Worm (Caenorhabditis elegans) whole organism, L2 larva: ENCODE data around the gene B0244.7.

ENCODE experiments used
- C34F6.9 ChIP-seq: fragments of 150-350 bp; optimal IDR thresholded peaks from 2 replicates; lab custom pipeline; 2014; ENCODE audit warnings: missing biosample characterization, missing genetic modification characterization
- F13H6.1 ChIP-seq: sonication (generic microtip); optimal IDR thresholded peaks from 2 replicates; lab custom pipeline; 2016; ENCODE audit warnings: missing genetic modification characterization, missing compliant biosample characterization
- Y55F3AM.14 ChIP-seq: fragments of 200-800 bp; sonication (Bioruptor generic); optimal IDR thresholded peaks from 2 replicates; lab custom pipeline; 2018; ENCODE audit warnings: mild to moderate bottlenecking, missing genetic modification characterization, missing compliant biosample characterization
- ZK546.5 ChIP-seq: sonication (generic microtip); optimal IDR thresholded peaks from 2 replicates; lab custom pipeline; 2017; ENCODE audit warnings: missing biosample characterization, missing genetic modification characterization
- blmp-1 ChIP-seq: sonication (generic microtip); optimal IDR thresholded peaks from 2 replicates; lab custom pipeline; 2017; ENCODE audit warnings: missing genetic modification characterization, mild to moderate bottlenecking, missing compliant biosample characterization, antibody characterized with exemption, moderate library complexity; ENCODE audit not compliant: insufficient read depth
- ceh-16 ChIP-seq: fragments of 150-350 bp; optimal IDR thresholded peaks from 2 replicates; lab custom pipeline; 2014; ENCODE audit warnings: missing biosample characterization, missing genetic modification characterization
- ceh-82 ChIP-seq: fragments of 150-350 bp; optimal IDR thresholded peaks from 2 replicates; lab custom pipeline; 2014; ENCODE audit warnings: missing biosample characterization, missing genetic modification characterization
- crh-2 ChIP-seq: sonication (generic microtip); optimal IDR thresholded peaks from 2 replicates; lab custom pipeline; 2017; ENCODE audit warnings: missing biosample characterization, missing genetic modification characterization
- dmd-4 ChIP-seq: sonication (generic microtip); optimal IDR thresholded peaks from 2 replicates; lab custom pipeline; 2017; ENCODE audit warnings: missing biosample characterization, missing genetic modification characterization
- elt-1 ChIP-seq: fragments of 150-350 bp; optimal IDR thresholded peaks from 2 replicates; lab custom pipeline; 2014; ENCODE audit warnings: missing biosample characterization, missing genetic modification characterization
- elt-3 ChIP-seq: sonication (generic microtip); optimal IDR thresholded peaks from 2 replicates; lab custom pipeline; 2017; ENCODE audit warnings: missing biosample characterization, missing genetic modification characterization
- fos-1 ChIP-seq: fragments of 150-350 bp; optimal IDR thresholded peaks from 2 replicates; lab custom pipeline; 2014; ENCODE audit warnings: missing biosample characterization, missing genetic modification characterization
- gmeb-1 ChIP-seq: fragments of 150-350 bp; optimal IDR thresholded peaks from 2 replicates; lab custom pipeline; 2014; ENCODE audit warnings: missing biosample characterization, missing genetic modification characterization
- lin-11 ChIP-seq: fragments of 150-350 bp; sonication (generic microtip); optimal IDR thresholded peaks from 2 replicates; lab custom pipeline; 2014; ENCODE audit warnings: missing biosample characterization, missing genetic modification characterization, inconsistent platforms, mixed read lengths
- lin-13 ChIP-seq: fragments of 150-350 bp; optimal IDR thresholded peaks from 2 replicates; lab custom pipeline; 2014; ENCODE audit warnings: missing biosample characterization, missing genetic modification reagents, missing genetic modification characterization
- lin-39 ChIP-seq: fragments of 150-350 bp; optimal IDR thresholded peaks from 2 replicates; lab custom pipeline; 2014; ENCODE audit warnings: missing biosample characterization, missing genetic modification reagents, missing genetic modification characterization
- lsy-2 ChIP-seq, 2 experiments: fragments of 150-350 bp in 1 of 2; sonication (generic microtip) in 1 of 2; optimal IDR thresholded peaks; 2 replicates each; lab custom pipeline; 2014 to 2017; ENCODE audit warnings: missing biosample characterization in 2 of 2, missing genetic modification characterization in 2 of 2
- mab-5 ChIP-seq: fragments of 150-350 bp; optimal IDR thresholded peaks from 2 replicates; lab custom pipeline; 2014; ENCODE audit warnings: missing biosample characterization, missing genetic modification characterization
- mdl-1 ChIP-seq, 2 experiments: fragments of 150-350 bp in 1 of 2; sonication (generic microtip) in 1 of 2; optimal IDR thresholded peaks; 2 replicates each; lab custom pipeline; 2017; ENCODE audit warnings: missing biosample characterization in 2 of 2, missing genetic modification characterization in 2 of 2
- nhr-10 ChIP-seq: sonication (generic microtip); optimal IDR thresholded peaks from 2 replicates; lab custom pipeline; 2017; ENCODE audit warnings: missing biosample characterization, missing genetic modification characterization
- nhr-11 ChIP-seq: fragments of 150-350 bp; optimal IDR thresholded peaks from 2 replicates; lab custom pipeline; 2014; ENCODE audit warnings: missing biosample characterization, missing genetic modification characterization
- nhr-12 ChIP-seq: fragments of 150-350 bp; optimal IDR thresholded peaks from 2 replicates; lab custom pipeline; 2014; ENCODE audit warnings: missing biosample characterization, missing genetic modification characterization
- nhr-129 ChIP-seq: fragments of 150-350 bp; optimal IDR thresholded peaks from 2 replicates; lab custom pipeline; 2014; ENCODE audit warnings: missing biosample characterization, missing genetic modification characterization
- nhr-21 ChIP-seq: fragments of 150-350 bp; optimal IDR thresholded peaks from 2 replicates; lab custom pipeline; 2014; ENCODE audit warnings: missing biosample characterization, missing genetic modification characterization
- nhr-23 ChIP-seq: fragments of 150-350 bp; optimal IDR thresholded peaks from 2 replicates; lab custom pipeline; 2014; ENCODE audit warnings: missing biosample characterization, missing genetic modification reagents, missing genetic modification characterization
- nhr-237 ChIP-seq: fragments of 150-350 bp; optimal IDR thresholded peaks from 2 replicates; lab custom pipeline; 2014; ENCODE audit warnings: missing biosample characterization, missing genetic modification characterization
- nhr-25 ChIP-seq: fragments of 150-350 bp; sonication (generic microtip); optimal IDR thresholded peaks from 3 replicates; lab custom pipeline; 2014; ENCODE audit warnings: missing biosample characterization, missing genetic modification characterization
- nhr-6 ChIP-seq: fragments of 150-350 bp; optimal IDR thresholded peaks from 2 replicates; lab custom pipeline; 2014; ENCODE audit warnings: missing biosample characterization, missing genetic modification characterization
- nhr-77 ChIP-seq: fragments of 150-350 bp; optimal IDR thresholded peaks from 2 replicates; lab custom pipeline; 2014; ENCODE audit warnings: missing biosample characterization, missing genetic modification characterization
- sma-3 ChIP-seq: sonication (generic microtip); optimal IDR thresholded peaks from 2 replicates; lab custom pipeline; 2016; ENCODE audit warnings: missing genetic modification reagents, missing genetic modification characterization, missing compliant biosample characterization
- sma-9 ChIP-seq, 2 experiments: fragments of 150-350 bp in 1 of 2; sonication (generic microtip) in 1 of 2; optimal IDR thresholded peaks; 2 replicates each; lab custom pipeline; 2014 to 2016; ENCODE audit warnings: missing genetic modification characterization in 2 of 2, mild to moderate bottlenecking in 1 of 2, missing biosample characterization in 1 of 2, missing compliant biosample characterization in 1 of 2, missing genetic modification reagents in 1 of 2, moderate library complexity in 1 of 2
- snpc-4 ChIP-seq: fragments of 150-350 bp; optimal IDR thresholded peaks from 2 replicates; lab custom pipeline; 2014; ENCODE audit warnings: missing biosample characterization, missing genetic modification characterization
- unc-39 ChIP-seq: fragments of 150-350 bp; optimal IDR thresholded peaks from 2 replicates; lab custom pipeline; 2014; ENCODE audit warnings: missing biosample characterization, missing genetic modification characterization
- unc-55 ChIP-seq: fragments of 150-350 bp; sonication (generic microtip); optimal IDR thresholded peaks from 3 replicates; lab custom pipeline; 2014; ENCODE audit warnings: missing biosample characterization, missing genetic modification reagents, missing genetic modification characterization
- zag-1 ChIP-seq: fragments of 150-350 bp; optimal IDR thresholded peaks from 2 replicates; lab custom pipeline; 2014; ENCODE audit warnings: missing biosample characterization, missing genetic modification characterization
- ztf-11 ChIP-seq: sonication (generic microtip); optimal IDR thresholded peaks from 2 replicates; lab custom pipeline; 2017; ENCODE audit warnings: missing biosample characterization, missing genetic modification characterization
- ztf-4 ChIP-seq: fragments of 150-350 bp; optimal IDR thresholded peaks from 2 replicates; lab custom pipeline; 2014; ENCODE audit warnings: missing biosample characterization, missing genetic modification characterization

Gene B0244.7

DNA sequence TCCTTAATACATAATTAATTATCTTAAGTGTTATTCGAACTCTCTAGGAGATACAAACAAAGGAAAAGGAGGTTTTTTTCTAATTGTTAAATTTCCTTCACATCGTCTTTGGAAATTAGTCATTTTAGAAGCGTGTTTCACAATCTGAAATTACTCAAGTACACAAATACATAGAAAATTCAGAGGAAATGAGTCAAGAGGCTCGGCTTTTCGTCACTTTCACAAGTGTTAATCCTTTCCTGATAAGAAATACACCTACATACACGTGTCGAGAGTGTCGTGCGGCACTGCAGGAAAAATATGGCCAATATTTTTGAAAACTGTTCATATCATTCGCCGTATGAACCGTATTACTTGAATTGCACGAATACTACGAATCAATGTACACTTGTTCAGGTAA is 15.9 kb downstream of the B0244.7 start, which contains the start of gene B0244.4:
TSS of gene B0244.4 (plus strand) at position 301 of the 400 bp plus-strand sequence.
- TF ChIP-seq nhr-25 (tag; lab: Kevin White, UChicago) (no peak), sma-9 (GFP tag; optimal IDR thresholded peaks at IDR 0.05; lab: Kevin White, UChicago) (no peak), sma-9 (tag; optimal IDR thresholded peaks at IDR 0.05; lab: Kevin White, UChicago) (no peak), lsy-2 (tag; optimal IDR thresholded peaks at IDR 0.05; lab: Kevin White, UChicago) (no peak), nhr-12 (tag; lab: Kevin White, UChicago) (no peak), sma-3 (GFP tag; lab: Kevin White, UChicago) (no peak), Y55F3AM.14 (GFP tag; lab: Kevin White, UChicago) (no peak), fos-1 (no peak), ceh-16 (no peak), gmeb-1 (tag; lab: Kevin White, UChicago) (no peak), zag-1 (tag; lab: Kevin White, UChicago) (no peak), blmp-1 (tag; lab: Kevin White, UChicago) (no peak), dmd-4 (no peak), snpc-4 (no peak), lin-39 (tag; lab: Kevin White, UChicago) (no peak), nhr-129 (tag; lab: Kevin White, UChicago) (no peak), nhr-21 (tag; lab: Kevin White, UChicago) (no peak), ztf-4 (tag; lab: Kevin White, UChicago) (no peak), ztf-11 (tag; lab: Kevin White, UChicago) (no peak), nhr-23 (tag; lab: Kevin White, UChicago) (no peak), ZK546.5 (no peak)

- TF ChIP-seq unc-39, result no peak
- no peak for TF ChIP-seq lsy-2 (tag; optimal IDR thresholded peaks at IDR 0.05; lab: Kevin White, UChicago)
- TF ChIP-seq unc-55, result no peak
- no peak for TF ChIP-seq gmeb-1 (tag; lab: Kevin White, UChicago)
- no peak for TF ChIP-seq nhr-10
- TF ChIP-seq sma-9 (GFP tag; optimal IDR thresholded peaks at IDR 0.05; lab: Kevin White, UChicago), result no peak
- TF ChIP-seq sma-9 (tag; optimal IDR thresholded peaks at IDR 0.05; lab: Kevin White, UChicago), result no peak
- TF ChIP-seq lin-13 (GFP tag; lab: Kevin White, UChicago), result no peak
- TF ChIP-seq nhr-23 (tag; lab: Kevin White, UChicago), result no peak
- TF ChIP-seq lin-11 (tag; lab: Kevin White, UChicago), result no peak
- no peak for TF ChIP-seq ceh-82 (tag; lab: Kevin White, UChicago)
- TF ChIP-seq F13H6.1 (tag; lab: Kevin White, UChicago), result no peak
- no peak for TF ChIP-seq sma-3 (GFP tag; lab: Kevin White, UChicago)
- TF ChIP-seq elt-1 (tag; lab: Kevin White, UChicago), result no peak
- TF ChIP-seq nhr-237, result no peak
- no peak for TF ChIP-seq lin-39 (tag; lab: Kevin White, UChicago)
- TF ChIP-seq, all 48 proteins: peak for 0
Observed at ce11 chrIII:5748360-5748759, 17.1 kb downstream of the B0244.7 start.

DNA sequence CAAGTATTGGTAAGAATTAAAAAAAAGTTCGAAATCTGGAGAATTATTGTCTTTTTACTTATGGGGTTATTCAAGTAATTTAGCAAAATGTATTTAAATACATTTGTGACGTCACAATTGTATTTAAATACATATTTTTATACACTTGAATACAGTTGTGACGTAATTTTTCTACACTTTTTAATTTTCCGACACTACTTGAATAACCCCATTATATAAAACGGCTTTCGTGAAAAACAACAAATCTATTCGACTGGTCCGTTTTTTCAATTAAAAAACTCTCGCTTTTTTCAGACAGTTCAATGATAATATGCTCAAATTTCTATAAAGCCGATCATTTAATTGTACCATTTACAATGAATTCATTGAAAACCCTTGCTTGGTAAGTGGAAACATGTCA is 19.2 kb downstream of the B0244.7 start:
- TF ChIP-seq crh-2 (tag; lab: Kevin White, UChicago), result no peak
- TF ChIP-seq zag-1 (tag; lab: Kevin White, UChicago), result no peak
- TF ChIP-seq F13H6.1 (tag; lab: Kevin White, UChicago), result no peak
- TF ChIP-seq lin-39 (tag; lab: Kevin White, UChicago), result no peak
- no peak for TF ChIP-seq ztf-11 (tag; lab: Kevin White, UChicago)
- TF ChIP-seq elt-3 (tag; lab: Kevin White, UChicago), result no peak
- TF ChIP-seq mab-5 (tag; lab: Kevin White, UChicago), result no peak
- TF ChIP-seq nhr-10, result no peak
- no peak for TF ChIP-seq C34F6.9 (tag; lab: Kevin White, UChicago)
- no peak for TF ChIP-seq elt-1 (tag; lab: Kevin White, UChicago)
- no peak for TF ChIP-seq unc-55
- no peak for TF ChIP-seq lin-13 (GFP tag; lab: Kevin White, UChicago)
- TF ChIP-seq nhr-6 (tag; lab: Kevin White, UChicago), result no peak
- TF ChIP-seq nhr-11 (tag; lab: Kevin White, UChicago), result no peak
- no peak for TF ChIP-seq nhr-77 (tag; lab: Kevin White, UChicago)
- no peak for TF ChIP-seq mdl-1 (tag; optimal IDR thresholded peaks at IDR 0.05; lab: Kevin White, UChicago)
- TF ChIP-seq sma-3 (GFP tag; lab: Kevin White, UChicago), result no peak
